Fruit fly (Drosophila melanogaster) whole organism, embryonic: Measurements from ENCODE around the gene RtcB.

Source experiments
- Abd-B ChIP-seq: fragments of 200-800 bp; sonication (Bioruptor generic); optimal IDR thresholded peaks from 2 replicates; lab custom pipeline; 2018; ENCODE audit warnings: missing biosample characterization, mild to moderate bottlenecking, missing genetic modification characterization, moderate library complexity
- Awh ChIP-seq: fragments of 200-800 bp; sonication (Bioruptor generic); IDR thresholded peaks from 2 replicates; pipeline ENCODE4, ENCODE4 v1.3.6; 2022; ENCODE audit warnings: missing biosample characterization, missing genetic modification characterization
- Bgb ChIP-seq: fragments of 200-800 bp; sonication (Bioruptor generic); IDR thresholded peaks from 2 replicates; pipeline ENCODE4 v1.3.6; 2022; ENCODE audit warnings: missing biosample characterization, missing genetic modification characterization; ENCODE audit not compliant: partially characterized antibody
- Blimp-1 ChIP-seq: fragments of 200-800 bp; sonication (Bioruptor generic); optimal IDR thresholded peaks from 3 replicates; lab custom pipeline; 2018; ENCODE audit warnings: missing biosample characterization, missing genetic modification characterization, mild to moderate bottlenecking, moderate library complexity, missing genetic modification reagents
- CG10366 ChIP-seq: fragments of 200-800 bp; sonication (Bioruptor generic); IDR thresholded peaks from 2 replicates; pipeline ENCODE4 v1.3.6; 2022; ENCODE audit warnings: missing biosample characterization, missing genetic modification characterization
- CG10979 ChIP-seq: fragments of 200-800 bp; sonication (Bioruptor generic); optimal IDR thresholded peaks from 2 replicates; lab custom pipeline; 2018; ENCODE audit warnings: missing biosample characterization, mild to moderate bottlenecking, missing genetic modification characterization, moderate library complexity
- CG11723 ChIP-seq: fragments of 200-800 bp; sonication (Bioruptor generic); optimal IDR thresholded peaks from 2 replicates; lab custom pipeline; 2017; ENCODE audit warnings: missing biosample characterization, mild to moderate bottlenecking, missing genetic modification characterization
- CG12219 ChIP-seq: fragments of 200-800 bp; sonication (Bioruptor generic); optimal IDR thresholded peaks from 3 replicates; lab custom pipeline; 2018; ENCODE audit warnings: missing biosample characterization, mild to moderate bottlenecking, missing genetic modification characterization
- CG14667 ChIP-seq: fragments of 200-800 bp; sonication (Bioruptor generic); IDR thresholded peaks from 2 replicates; pipeline ENCODE4 v1.3.6; 2022; ENCODE audit warnings: missing biosample characterization, missing genetic modification characterization
- CG15514 ChIP-seq: fragments of 200-800 bp; sonication (Bioruptor generic); optimal IDR thresholded peaks from 3 replicates; lab custom pipeline; 2017; ENCODE audit warnings: missing biosample characterization, missing genetic modification characterization, mild to moderate bottlenecking, moderate library complexity, missing genetic modification reagents
- CG17612 ChIP-seq: fragments of 200-800 bp; sonication (Bioruptor generic); IDR thresholded peaks from 2 replicates; pipeline ENCODE4 v1.3.6; 2022; ENCODE audit warnings: missing biosample characterization, missing genetic modification characterization
- CG17802 ChIP-seq: fragments of 200-800 bp; sonication (Bioruptor generic); optimal IDR thresholded peaks from 2 replicates; lab custom pipeline; 2018; ENCODE audit warnings: missing biosample characterization, mild to moderate bottlenecking, missing genetic modification characterization, moderate library complexity
- CG31365 ChIP-seq: fragments of 200-800 bp; sonication (Bioruptor generic); optimal IDR thresholded peaks from 2 replicates; lab custom pipeline; 2018; ENCODE audit warnings: missing biosample characterization, mild to moderate bottlenecking, missing genetic modification characterization
- CG4328 ChIP-seq: fragments of 200-800 bp; sonication (Bioruptor generic); optimal IDR thresholded peaks from 3 replicates; lab custom pipeline; 2017; ENCODE audit warnings: missing biosample characterization, missing genetic modification reagents, missing genetic modification characterization
- CG4617 ChIP-seq: fragments of 200-800 bp; sonication (Bioruptor generic); optimal IDR thresholded peaks from 3 replicates; lab custom pipeline; 2016; ENCODE audit warnings: missing biosample characterization, missing genetic modification characterization, borderline replicate concordance
- CG6765 ChIP-seq: fragments of 200-800 bp; sonication (Bioruptor generic); optimal IDR thresholded peaks from 3 replicates; lab custom pipeline; 2017; ENCODE audit warnings: missing biosample characterization, mild to moderate bottlenecking, missing genetic modification characterization
- D19A ChIP-seq: fragments of 200-800 bp; optimal IDR thresholded peaks from 3 replicates; lab custom pipeline; 2019; ENCODE audit warnings: missing biosample characterization, mild to moderate bottlenecking, missing genetic modification characterization, moderate library complexity
- Dp ChIP-seq: fragments of 200-800 bp; sonication (Bioruptor generic); optimal IDR thresholded peaks from 2 replicates; lab custom pipeline; 2018; ENCODE audit warnings: missing biosample characterization, mild to moderate bottlenecking, missing genetic modification characterization, moderate library complexity
- HLH3B ChIP-seq: fragments of 200-800 bp; sonication (Bioruptor generic); IDR thresholded peaks from 2 replicates; pipeline ENCODE4 v1.3.6; 2022; ENCODE audit warnings: missing biosample characterization, missing genetic modification characterization
- Hey ChIP-seq: fragments of 200-800 bp; sonication (Bioruptor generic); optimal IDR thresholded peaks from 3 replicates; lab custom pipeline; 2018; ENCODE audit warnings: missing biosample characterization, mild to moderate bottlenecking, missing genetic modification characterization
- Hr51 ChIP-seq, 2 experiments: fragments of 200-800 bp; sonication (Bioruptor generic); optimal IDR thresholded peaks; 2 replicates in 1 of 2; 3 replicates in 1 of 2; lab custom pipeline; 2016 to 2018; ENCODE audit warnings: missing biosample characterization in 2 of 2, missing genetic modification characterization in 2 of 2, mild to moderate bottlenecking in 1 of 2, moderate library complexity in 1 of 2
- Meics ChIP-seq: fragments of 200-800 bp; sonication (Bioruptor generic); optimal IDR thresholded peaks from 2 replicates; lab custom pipeline; 2017; ENCODE audit warnings: missing biosample characterization, mild to moderate bottlenecking, missing genetic modification characterization
- Spps ChIP-seq: fragments of 200-800 bp; sonication (Bioruptor generic); optimal IDR thresholded peaks from 2 replicates; lab custom pipeline; 2018; ENCODE audit warnings: missing biosample characterization, mild to moderate bottlenecking, missing genetic modification characterization
- Ssrp ChIP-seq: fragments of 200-800 bp; sonication (Bioruptor generic); optimal IDR thresholded peaks from 2 replicates; lab custom pipeline; 2018; ENCODE audit warnings: missing biosample characterization, mild to moderate bottlenecking, missing genetic modification characterization, moderate library complexity
- Taf1 ChIP-seq: fragments of 200-800 bp; sonication (Bioruptor generic); IDR thresholded peaks from 2 replicates; pipeline ENCODE4 v1.3.6; 2022; ENCODE audit warnings: missing biosample characterization, missing genetic modification characterization
- Vsx1 ChIP-seq: fragments of 200-800 bp; sonication (Bioruptor generic); optimal IDR thresholded peaks from 2 replicates; lab custom pipeline; 2017; ENCODE audit warnings: missing biosample characterization, mild to moderate bottlenecking, missing genetic modification characterization, missing genetic modification reagents
- ap ChIP-seq: fragments of 200-800 bp; sonication (Bioruptor generic); IDR thresholded peaks from 2 replicates; pipeline ENCODE4 v1.3.6; 2022; ENCODE audit warnings: missing biosample characterization, missing genetic modification characterization
- az2 ChIP-seq: fragments of 200-800 bp; sonication (Bioruptor generic); optimal IDR thresholded peaks from 3 replicates; lab custom pipeline; 2016; ENCODE audit warnings: missing biosample characterization, missing genetic modification characterization
- caup ChIP-seq: fragments of 200-800 bp; sonication (Bioruptor generic); optimal IDR thresholded peaks from 3 replicates; lab custom pipeline; 2017; ENCODE audit warnings: missing biosample characterization, mild to moderate bottlenecking, missing genetic modification characterization, moderate library complexity; ENCODE audit not compliant: severe bottlenecking
- danr ChIP-seq: fragments of 200-800 bp; sonication (Bioruptor generic); IDR thresholded peaks from 2 replicates; pipeline ENCODE4 v1.3.6; 2022; ENCODE audit warnings: missing biosample characterization, missing genetic modification characterization
- dpn ChIP-seq, 2 experiments: fragments of 200-800 bp; sonication (Bioruptor generic); optimal IDR thresholded peaks; 3 replicates each; lab custom pipeline; 2016; ENCODE audit warnings: missing biosample characterization in 2 of 2, missing genetic modification characterization in 2 of 2
- fd102C ChIP-seq: fragments of 200-800 bp; sonication (Bioruptor generic); optimal IDR thresholded peaks from 2 replicates; lab custom pipeline; 2018; ENCODE audit warnings: missing biosample characterization, mild to moderate bottlenecking, missing genetic modification characterization, moderate library complexity
- fd3F ChIP-seq: fragments of 200-800 bp; sonication (Bioruptor generic); optimal IDR thresholded peaks from 2 replicates; lab custom pipeline; 2018; ENCODE audit warnings: missing biosample characterization, mild to moderate bottlenecking, missing genetic modification characterization, moderate library complexity
- fd64A ChIP-seq: fragments of 200-800 bp; sonication (Bioruptor generic); optimal IDR thresholded peaks from 3 replicates; lab custom pipeline; 2018; ENCODE audit warnings: missing biosample characterization, mild to moderate bottlenecking, missing genetic modification characterization
- fru ChIP-seq: fragments of >200 bp; optimal IDR thresholded peaks from 2 replicates; lab custom pipeline; 2017
- gcm2 ChIP-seq: fragments of 200-800 bp; sonication (Bioruptor generic); optimal IDR thresholded peaks from 2 replicates; lab custom pipeline; 2016; ENCODE audit warnings: missing biosample characterization, missing genetic modification characterization
- h ChIP-seq: fragments of >200 bp; optimal IDR thresholded peaks from 2 replicates; lab custom pipeline; 2017
- mld ChIP-seq: fragments of 200-800 bp; sonication (Bioruptor generic); IDR thresholded peaks from 3 replicates; pipeline ENCODE4 v1.3.6; 2022; ENCODE audit warnings: missing biosample characterization, missing genetic modification characterization; ENCODE audit not compliant: partially characterized antibody
- nau ChIP-seq: fragments of 200-800 bp; sonication (Bioruptor generic); optimal IDR thresholded peaks from 3 replicates; lab custom pipeline; 2017; ENCODE audit warnings: missing biosample characterization, mild to moderate bottlenecking, missing genetic modification characterization, missing genetic modification reagents
- pho ChIP-seq: fragments of 200-800 bp; sonication (Bioruptor generic); optimal IDR thresholded peaks from 2 replicates; lab custom pipeline; 2016; ENCODE audit warnings: missing biosample characterization, missing genetic modification characterization
- repo ChIP-seq: fragments of 200-800 bp; sonication (Bioruptor generic); optimal IDR thresholded peaks from 2 replicates; lab custom pipeline; 2016; ENCODE audit warnings: missing biosample characterization, missing genetic modification characterization
- rib ChIP-seq: fragments of 200-800 bp; sonication (Bioruptor generic); IDR thresholded peaks from 2 replicates; pipeline ENCODE4 v1.3.6; 2022; ENCODE audit warnings: missing biosample characterization, missing genetic modification characterization
- z ChIP-seq: fragments of 200-800 bp; sonication (Bioruptor generic); IDR thresholded peaks from 3 replicates; pipeline ENCODE4 v1.3.6; 2022; ENCODE audit warnings: missing biosample characterization, missing genetic modification characterization
- zen2 ChIP-seq: fragments of 200-800 bp; sonication (Bioruptor generic); IDR thresholded peaks from 3 replicates; pipeline ENCODE4 v1.3.6; 2022; ENCODE audit warnings: missing biosample characterization, missing genetic modification characterization; ENCODE audit not compliant: partially characterized antibody

Gene RtcB

DNA sequence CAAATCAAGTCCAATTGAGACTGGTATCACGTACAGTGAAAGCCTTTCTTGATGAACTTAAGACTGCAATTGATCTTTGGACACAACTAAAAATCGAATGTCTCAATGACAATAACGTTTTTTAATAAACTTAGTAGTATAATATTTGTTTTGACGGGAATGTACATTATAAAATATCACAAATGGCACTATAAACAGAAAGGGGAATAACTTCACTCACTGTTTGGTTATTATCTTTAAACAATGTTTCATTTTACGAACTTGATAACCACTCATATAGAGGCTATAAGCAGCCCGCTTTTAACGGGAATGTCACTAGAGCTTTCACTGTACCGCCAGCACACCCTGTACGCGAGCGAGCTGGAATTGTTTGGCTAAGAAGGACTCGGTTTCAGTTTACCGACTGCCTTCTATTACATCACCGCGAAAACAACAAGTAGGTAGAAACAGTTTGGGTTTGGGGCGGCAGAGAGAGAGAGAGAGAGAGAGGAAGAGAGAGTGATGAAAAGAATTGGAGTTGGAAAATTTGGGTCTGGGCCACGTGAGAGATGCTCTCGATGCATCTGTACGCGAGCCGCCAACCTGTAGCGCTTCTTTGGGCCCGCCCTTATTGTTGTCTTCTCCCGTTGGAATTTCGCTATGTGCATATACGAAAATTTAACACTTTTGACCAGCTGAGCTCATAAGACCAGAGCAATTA, 32.7 kb upstream of the RtcB start (continued):
- TF ChIP-seq CG15514 (GFP tag; lab: Kevin White, UChicago), result peak; percentile 10

DNA sequence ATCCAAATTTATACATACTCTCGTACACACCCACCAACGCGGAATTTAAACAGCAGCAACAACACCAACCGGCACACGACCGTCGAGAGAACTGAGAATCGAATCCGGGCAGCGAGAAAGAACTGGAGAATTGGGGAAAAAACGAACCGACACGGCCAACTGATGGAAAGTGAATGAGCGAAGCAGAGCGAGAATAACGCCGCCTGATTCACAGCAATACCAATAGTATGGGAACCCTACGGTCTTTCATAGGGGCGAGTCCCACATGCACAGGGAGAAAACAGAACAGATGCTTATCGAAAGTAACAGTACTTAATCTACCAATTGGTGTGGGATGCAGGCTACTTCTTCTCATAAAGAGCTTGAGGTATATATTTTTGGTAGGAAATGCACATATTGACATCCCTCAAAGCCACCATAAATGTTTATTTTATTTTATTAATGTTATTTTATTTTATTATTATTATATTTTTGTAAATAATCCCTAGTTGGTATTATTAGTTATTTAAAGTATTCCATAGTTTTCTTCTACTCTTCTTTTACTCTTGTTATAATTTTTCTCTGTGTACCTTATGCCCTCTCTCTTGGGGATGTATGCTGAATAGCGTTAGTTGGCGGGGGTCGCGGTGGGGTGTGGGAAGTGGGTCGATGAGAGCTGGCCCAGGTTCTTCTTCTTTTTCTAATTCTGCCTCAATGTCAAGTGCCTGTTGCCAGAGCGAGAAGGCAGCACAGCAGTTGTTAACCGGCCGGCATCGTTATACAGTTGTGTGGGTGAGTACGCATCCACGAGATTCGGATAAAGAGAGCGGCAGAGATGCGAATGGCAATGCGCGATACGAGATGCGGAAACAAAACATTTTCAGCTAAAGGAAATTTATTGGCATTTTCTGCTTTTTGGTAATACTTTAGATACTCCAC, 31.9 kb upstream of the RtcB start, which contains the start of gene CG17544:
CG17544 (minus strand) TSS at position 177 of the 918 bp plus-strand sequence.
- TF ChIP-seq mld (GFP tag; lab: Robert Waterston, UW) (no peak), Blimp-1 (GFP tag; lab: Kevin White, UChicago) (peak; percentile 69), Spps (tag; lab: Kevin White, UChicago) (peak; percentile 45), fru (lab: Kevin White, UChicago) (no peak), Bgb (GFP tag; lab: Robert Waterston, UW) (peak; percentile 46; the same call in 1 of the 2 replicates), z (GFP tag; lab: Robert Waterston, UW) (no peak), D19A (peak; percentile 71), Vsx1 (GFP tag; lab: Kevin White, UChicago) (peak; percentile 53), Hey (tag; lab: Kevin White, UChicago) (no peak), CG17612 (GFP tag; lab: Robert Waterston, UW) (no peak), fd64A (GFP tag; lab: Kevin White, UChicago) (peak; percentile 21), Hr51 (GFP tag; optimal IDR thresholded peaks at IDR 0.05; lab: Kevin White, UChicago) (peak; percentile 36 to 83), HLH3B (GFP tag; lab: Robert Waterston, UW) (no peak), danr (GFP tag; lab: Robert Waterston, UW) (peak; percentile 41; the same call in 1 of the 2 replicates), nau (peak; percentile 70), CG12219 (GFP tag; lab: Kevin White, UChicago) (peak; percentile 11), Ssrp (tag; lab: Kevin White, UChicago) (peak; percentile 76), zen2 (GFP tag; lab: Robert Waterston, UW) (no peak), CG17802 (peak; percentile 4), Taf1 (GFP tag; lab: Robert Waterston, UW) (peak; percentile 9; the same call in 1 of the 2 replicates), repo (no peak), Meics (peak; percentile 88), Dp (GFP tag; lab: Kevin White, UChicago) (no peak), fd102C (GFP tag; lab: Kevin White, UChicago) (no peak), CG4328 (peak; percentile 77), CG10979 (tag; lab: Kevin White, UChicago) (peak; percentile 89), CG31365 (tag; lab: Kevin White, UChicago) (no peak), ap (0 out of 2 replicates have a peak, but pooled peaks have one; percentile 10), CG4617 (peak; percentile 36), Awh (no peak), Abd-B (peak; percentile 70), h (lab: Kevin White, UChicago) (no peak), rib (GFP tag; lab: Robert Waterston, UW) (peak; percentile 66; the same call in 1 of the 2 replicates), CG11723 (no peak), CG14667 (GFP tag; lab: Robert Waterston, UW) (peak; percentile 33; the same call in 1 of the 2 replicates), CG10366 (no peak; the same call in 1 of the 2 replicates), az2 (GFP tag; lab: Kevin White, UChicago) (peak; percentile 62), dpn (GFP tag; optimal IDR thresholded peaks at IDR 0.05; lab: Kevin White, UChicago) (peak; percentile 33 to 73), caup (GFP tag; lab: Kevin White, UChicago) (peak; percentile 72), gcm2 (GFP tag; lab: Kevin White, UChicago) (no peak), CG6765 (GFP tag; lab: Kevin White, UChicago) (peak; percentile 82), pho (GFP tag; lab: Kevin White, UChicago) (peak; percentile 26), fd3F (GFP tag; lab: Kevin White, UChicago) (peak; percentile 53)
